Fruit fly (Drosophila melanogaster) whole organism, embryonic: Measurements from ENCODE around the gene CG11951.

ENCODE experiments used
- CG13894 ChIP-seq: fragments of 200-800 bp; sonication (Bioruptor generic); optimal IDR thresholded peaks from 3 replicates; lab custom pipeline; 2018; ENCODE audit warnings: missing biosample characterization, mild to moderate bottlenecking, missing genetic modification characterization, moderate library complexity
- CG2129 ChIP-seq: fragments of 200-800 bp; sonication (Bioruptor generic); IDR thresholded peaks from 2 replicates; pipeline ENCODE4 v1.3.6; 2022; ENCODE audit warnings: missing biosample characterization, missing genetic modification characterization; ENCODE audit not compliant: partially characterized antibody
- CG2712 ChIP-seq: fragments of 200-800 bp; optimal IDR thresholded peaks from 3 replicates; lab custom pipeline; 2019; ENCODE audit warnings: missing biosample characterization, mild to moderate bottlenecking, missing genetic modification characterization, moderate library complexity
- CG2875 ChIP-seq: fragments of 200-800 bp; sonication (Bioruptor generic); optimal IDR thresholded peaks from 2 replicates; lab custom pipeline; 2017; ENCODE audit warnings: missing biosample characterization, mild to moderate bottlenecking, missing genetic modification characterization, missing genetic modification reagents
- CG30431 ChIP-seq: fragments of 200-800 bp; sonication (Bioruptor generic); optimal IDR thresholded peaks from 2 replicates; lab custom pipeline; 2017; ENCODE audit warnings: missing biosample characterization, missing genetic modification characterization
- CG8478 ChIP-seq: fragments of >200 bp; optimal IDR thresholded peaks from 2 replicates; lab custom pipeline; 2018
- Jarid2 ChIP-seq: fragments of 200-800 bp; sonication (Bioruptor generic); optimal IDR thresholded peaks from 3 replicates; lab custom pipeline; 2017; ENCODE audit warnings: mild to moderate bottlenecking, missing biosample characterization, missing genetic modification reagents, missing genetic modification characterization
- gem ChIP-seq: fragments of 200-800 bp; sonication (Bioruptor generic); optimal IDR thresholded peaks from 2 replicates; lab custom pipeline; 2019; ENCODE audit warnings: missing biosample characterization, mild to moderate bottlenecking, missing genetic modification characterization, moderate library complexity
- h ChIP-seq: fragments of >200 bp; optimal IDR thresholded peaks from 2 replicates; lab custom pipeline; 2017
- lov ChIP-seq, 2 experiments: fragments of 200-800 bp in 1 of 2; fragments of >200 bp in 1 of 2; sonication (Bioruptor generic) in 1 of 2; IDR thresholded peaks in 1 of 2; optimal IDR thresholded peaks in 1 of 2; 2 replicates in 1 of 2; 3 replicates in 1 of 2; pipeline versions ENCODE4 v1.3.6 to Lab custom; 2017 to 2022; ENCODE audit warnings: missing biosample characterization in 1 of 2, missing genetic modification characterization in 1 of 2
- nmo ChIP-seq: fragments of 200-800 bp; sonication (Bioruptor generic); optimal IDR thresholded peaks from 2 replicates; lab custom pipeline; 2018; ENCODE audit warnings: missing biosample characterization, mild to moderate bottlenecking, missing genetic modification characterization, moderate library complexity
- sens-2 ChIP-seq: fragments of 200-800 bp; sonication (Bioruptor generic); IDR thresholded peaks from 2 replicates; pipeline ENCODE4 v1.3.6; 2022; ENCODE audit warnings: missing biosample characterization, missing genetic modification characterization
- wdn ChIP-seq: fragments of 200-800 bp; sonication (Bioruptor generic); IDR thresholded peaks from 2 replicates; pipeline ENCODE4 v1.3.6; 2022; ENCODE audit warnings: missing biosample characterization, missing genetic modification characterization

- no peak for TF ChIP-seq h (lab: Kevin White, UChicago)
- TF ChIP-seq CG13894, result no peak
- no peak for TF ChIP-seq lov (optimal IDR thresholded peaks at IDR 0.05; lab: Kevin White, UChicago)
- no peak for TF ChIP-seq lov (GFP tag; IDR thresholded peaks at IDR 0.05; lab: Robert Waterston, UW)
- TF ChIP-seq CG30431 (GFP tag; lab: Kevin White, UChicago), result no peak
- TF ChIP-seq CG2712, result no peak
- TF ChIP-seq nmo (GFP tag; lab: Kevin White, UChicago), result no peak
- no peak for TF ChIP-seq CG2129 (GFP tag; lab: Robert Waterston, UW)
- no peak for TF ChIP-seq wdn
- no peak for TF ChIP-seq Jarid2
- no peak for TF ChIP-seq CG2875 (GFP tag; lab: Kevin White, UChicago)
- TF ChIP-seq gem (tag; lab: Kevin White, UChicago), result no peak
- no peak for TF ChIP-seq sens-2 (GFP tag; lab: Robert Waterston, UW)
- TF ChIP-seq CG8478 (lab: Kevin White, UChicago), result no peak
Observed at dm6 chr3R:29216484-29216863, 22.0 kb downstream of the CG11951 start.
